Worm (Caenorhabditis elegans): ENCODE results near the gene ZK105.5.

The ZK105.5 gene

ce11 chrV:7735319-7735718, 17.8 kb upstream of the ZK105.5 start, which contains the start of gene srr-10:
Gene srr-10 (plus strand): TSS chrV:7735619.
- TF ChIP-seq fos-1 (tag; optimal IDR thresholded peaks at IDR 0.05) = no peak

- no peak for TF ChIP-seq lsy-12 (tag; optimal IDR thresholded peaks at IDR 0.05)
- peak; percentile 23 for TF ChIP-seq egl-5 (tag; optimal IDR thresholded peaks at IDR 0.05)
- peak; percentile 65 for TF ChIP-seq nhr-25 (tag; optimal IDR thresholded peaks at IDR 0.05)
- no peak for TF ChIP-seq mdl-1 (tag; optimal IDR thresholded peaks at IDR 0.05)
- TF ChIP-seq R02D3.7 (tag; optimal IDR thresholded peaks at IDR 0.05) = no peak
- no peak for TF ChIP-seq pqm-1 (tag; optimal IDR thresholded peaks at IDR 0.05)
- TF ChIP-seq hmg-11 (tag; optimal IDR thresholded peaks at IDR 0.05) = peak; percentile 57
- TF ChIP-seq fkh-10 (GFP tag; optimal IDR thresholded peaks at IDR 0.05) = peak; percentile 31
- TF ChIP-seq nhr-237 (tag; optimal IDR thresholded peaks at IDR 0.05) = no peak
- TF ChIP-seq snpc-4 (tag; optimal IDR thresholded peaks at IDR 0.05) = peak; percentile 7
- TF ChIP-seq pha-4 (tag; optimal IDR thresholded peaks at IDR 0.05) = peak; percentile 77
- no peak for TF ChIP-seq ceh-9 (tag; optimal IDR thresholded peaks at IDR 0.05)
- TF ChIP-seq unc-62 (GFP tag; optimal IDR thresholded peaks at IDR 0.05) = no peak
- TF ChIP-seq ama-1 (optimal IDR thresholded peaks at IDR 0.05) = peak; percentile 28
- TF ChIP-seq ceh-16 (tag; optimal IDR thresholded peaks at IDR 0.05) = no peak
- peak; percentile 66 for TF ChIP-seq nhr-23 (tag; optimal IDR thresholded peaks at IDR 0.05)
- TF ChIP-seq nhr-67 (tag; optimal IDR thresholded peaks at IDR 0.05) = no peak
- no peak for TF ChIP-seq sea-2 (GFP tag; optimal IDR thresholded peaks at IDR 0.05)
- peak; percentile 76 for TF ChIP-seq nfya-1 (tag; optimal IDR thresholded peaks at IDR 0.05; ENCODE audit: insufficient read depth)
- peak; percentile 82 for TF ChIP-seq lin-39 (tag; optimal IDR thresholded peaks at IDR 0.05)
- no peak for TF ChIP-seq elt-1 (tag; optimal IDR thresholded peaks at IDR 0.05)
- no peak for TF ChIP-seq daf-12 (tag; optimal IDR thresholded peaks at IDR 0.05)
- TF ChIP-seq nhr-76 (tag; optimal IDR thresholded peaks at IDR 0.05) = no peak
- no peak for TF ChIP-seq nhr-43 (tag; optimal IDR thresholded peaks at IDR 0.05; ENCODE audit: poor library complexity, severe bottlenecking)
- TF ChIP-seq ceh-28 (tag; optimal IDR thresholded peaks at IDR 0.05) = peak; percentile 5
- no peak for TF ChIP-seq ZK546.5 (tag; optimal IDR thresholded peaks at IDR 0.05)
- TF ChIP-seq ztf-11 (tag; optimal IDR thresholded peaks at IDR 0.05) = no peak
- no peak for TF ChIP-seq ztf-4 (tag; optimal IDR thresholded peaks at IDR 0.05)
- TF ChIP-seq fkh-2 (tag; optimal IDR thresholded peaks at IDR 0.05) = no peak
- TF ChIP-seq nhr-28 (tag; optimal IDR thresholded peaks at IDR 0.05) = no peak
- no peak for TF ChIP-seq fos-1 (tag; optimal IDR thresholded peaks at IDR 0.05)
- peak; percentile 83 for TF ChIP-seq skn-1 (tag; optimal IDR thresholded peaks at IDR 0.05)
- TF ChIP-seq lin-15B (tag; optimal IDR thresholded peaks at IDR 0.05) = peak; percentile 64
- TF ChIP-seq jun-1 (tag; optimal IDR thresholded peaks at IDR 0.05) = no peak
- peak; percentile 4 for TF ChIP-seq elt-2 (tag; optimal IDR thresholded peaks at IDR 0.05)
Observed at ce11 chrV:7734909-7735308, 17.4 kb upstream of the ZK105.5 start, which contains the start of gene clic-1. Gene clic-1 (minus strand): TSS chrV:7734911.

ce11 chrV:7733240-7733765, 15.8 kb upstream of the ZK105.5 start:
- no peak for TF ChIP-seq hmg-11 (tag; optimal IDR thresholded peaks at IDR 0.05)
- no peak for TF ChIP-seq egl-5 (tag; optimal IDR thresholded peaks at IDR 0.05)
- no peak for TF ChIP-seq nhr-12 (tag; optimal IDR thresholded peaks at IDR 0.05)
- no peak for TF ChIP-seq nhr-43 (tag; optimal IDR thresholded peaks at IDR 0.05; ENCODE audit: poor library complexity, severe bottlenecking)
- no peak for TF ChIP-seq zag-1 (tag; optimal IDR thresholded peaks at IDR 0.05)
- no peak for TF ChIP-seq nhr-11 (tag; optimal IDR thresholded peaks at IDR 0.05)
- TF ChIP-seq skn-1 (tag; optimal IDR thresholded peaks at IDR 0.05) = no peak
- TF ChIP-seq lsy-12 (tag; optimal IDR thresholded peaks at IDR 0.05) = no peak
- no peak for TF ChIP-seq elt-3 (tag; optimal IDR thresholded peaks at IDR 0.05)
- no peak for TF ChIP-seq R02D3.7 (tag; optimal IDR thresholded peaks at IDR 0.05)
- no peak for TF ChIP-seq nhr-76 (tag; optimal IDR thresholded peaks at IDR 0.05)
- no peak for TF ChIP-seq pqm-1 (tag; optimal IDR thresholded peaks at IDR 0.05)
- no peak for TF ChIP-seq ceh-82 (tag; optimal IDR thresholded peaks at IDR 0.05)
- TF ChIP-seq ama-1 (optimal IDR thresholded peaks at IDR 0.05) = no peak
- TF ChIP-seq daf-12 (tag; optimal IDR thresholded peaks at IDR 0.05) = no peak
- TF ChIP-seq mml-1 (tag; optimal IDR thresholded peaks at IDR 0.05) = no peak
- no peak for TF ChIP-seq elt-1 (tag; optimal IDR thresholded peaks at IDR 0.05)
- no peak for TF ChIP-seq fkh-2 (tag; optimal IDR thresholded peaks at IDR 0.05)
- TF ChIP-seq aly-2 (tag; optimal IDR thresholded peaks at IDR 0.05) = no peak
- TF ChIP-seq ceh-28 (tag; optimal IDR thresholded peaks at IDR 0.05) = no peak

Measured in whole organism, L3 larva.